Worm (Caenorhabditis elegans) whole organism, young adult: ENCODE measurements around the gene che-11.

Experiments used
- ZK185.1 ChIP-seq: sonication (generic microtip); optimal IDR thresholded peaks from 2 replicates; lab custom pipeline; 2016; ENCODE audit warnings: mild to moderate bottlenecking, missing genetic modification characterization, missing compliant biosample characterization; ENCODE audit not compliant: poor library complexity, severe bottlenecking
- attf-3 ChIP-seq: fragments of 200-800 bp; sonication (Bioruptor generic); conservative IDR thresholded peaks from 2 replicates; pipeline ENCODE4 v1.3.6; 2022; ENCODE audit warnings: missing genetic modification reagents, missing genetic modification characterization, missing compliant biosample characterization
- lin-35 ChIP-seq, 3 experiments: fragments of 150-350 bp in 2 of 3; sonication (generic microtip) in 1 of 3; optimal IDR thresholded peaks; 2 replicates each; lab custom pipeline; 2014 to 2018; ENCODE audit warnings: missing biosample characterization in 3 of 3, missing genetic modification characterization in 3 of 3, missing genetic modification reagents in 3 of 3
- unc-62 ChIP-seq: fragments of 150-350 bp; optimal IDR thresholded peaks from 2 replicates; lab custom pipeline; 2014; ENCODE audit warnings: missing biosample characterization, missing genetic modification reagents, missing genetic modification characterization

ce11 chrV:12167031-12167430 is 16.5 kb upstream of the che-11 start:
- no peak for TF ChIP-seq lin-35 (GFP tag; optimal IDR thresholded peaks at IDR 0.05; lab: Kevin White, UChicago)
- TF ChIP-seq unc-62 (GFP tag; lab: Kevin White, UChicago) = no peak
- no peak for TF ChIP-seq ZK185.1 (tag; lab: Kevin White, UChicago)
- no peak for TF ChIP-seq attf-3 (GFP tag; lab: Robert Waterston, UW)
